Fruit fly (Drosophila melanogaster): Measurements from ENCODE around the gene CG8838.

Gene CG8838

DNA sequence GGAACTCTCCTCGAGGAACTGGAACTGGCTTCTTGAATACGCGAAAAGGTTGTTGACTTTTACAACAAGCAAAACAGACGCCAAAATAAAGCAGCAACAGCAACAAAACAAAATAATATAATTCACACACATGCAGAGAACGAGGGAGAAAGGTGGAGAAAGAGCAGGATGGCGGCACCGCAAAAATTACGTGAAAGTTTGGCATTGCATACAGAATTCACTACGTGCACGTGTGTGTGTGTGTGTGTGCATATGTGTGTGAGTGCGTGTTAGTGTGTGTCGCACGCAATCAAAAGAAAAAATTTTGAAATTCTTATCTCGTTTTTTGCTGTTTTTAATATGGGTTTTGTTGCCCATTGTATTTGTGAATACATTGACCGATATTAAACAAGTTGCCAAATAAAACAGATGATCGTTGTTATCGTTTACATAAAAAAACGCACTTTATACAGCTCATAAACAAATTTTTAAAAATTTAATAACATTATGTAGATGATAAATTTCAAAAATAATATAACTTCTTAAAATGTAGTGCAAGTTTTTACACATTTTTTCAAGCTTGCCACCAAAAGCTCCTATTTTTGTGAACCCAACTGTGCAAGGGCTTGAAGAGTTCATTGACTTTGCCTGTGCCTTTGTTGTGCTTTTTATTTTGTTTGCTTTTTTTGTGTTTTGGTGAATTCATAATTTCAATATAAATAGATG, 16.1 kb upstream of the CG8838 start (continued):
- peak; percentile 19 for TF ChIP-seq CG18599 (GFP tag; optimal IDR thresholded peaks at IDR 0.05)
- peak in 1 of 2 experiments; percentile 21 for TF ChIP-seq eve (GFP tag; optimal IDR thresholded peaks at IDR 0.05)
- TF ChIP-seq shn (GFP tag; optimal IDR thresholded peaks at IDR 0.05), result no peak
- TF ChIP-seq CG2875 (GFP tag; optimal IDR thresholded peaks at IDR 0.05), result peak; percentile 6
- peak; percentile 20 for TF ChIP-seq phol (tag; optimal IDR thresholded peaks at IDR 0.05)
- 0 out of 2 replicates have a peak, but pooled peaks have one; percentile 21 for TF ChIP-seq CG10366 (GFP tag; IDR thresholded peaks at IDR 0.05)
- peak in 1 of 2 experiments; percentile 44 for TF ChIP-seq bsh (GFP tag; optimal IDR thresholded peaks at IDR 0.05)
- TF ChIP-seq Oli (tag; optimal IDR thresholded peaks at IDR 0.05), result peak; percentile 10
- no peak for TF ChIP-seq Awh (GFP tag; IDR thresholded peaks at IDR 0.05)
- peak; percentile 44 for TF ChIP-seq unpg (GFP tag; optimal IDR thresholded peaks at IDR 0.05)
- peak; percentile 2 for TF ChIP-seq Sox100B (GFP tag; optimal IDR thresholded peaks at IDR 0.05)
- TF ChIP-seq CG1024 (GFP tag; IDR thresholded peaks at IDR 0.05), result peak; percentile 27; the same call in 1 of the 2 replicates
- peak; percentile 11 for TF ChIP-seq Chrac-16 (GFP tag; optimal IDR thresholded peaks at IDR 0.05)
- peak; percentile 67 for TF ChIP-seq gem (tag; optimal IDR thresholded peaks at IDR 0.05)
- TF ChIP-seq lola (GFP tag; optimal IDR thresholded peaks at IDR 0.05), result peak in 1 of 3 experiments; percentile 15
- 0 out of 2 replicates have a peak, but pooled peaks have one; percentile 11 for TF ChIP-seq Drgx (GFP tag; IDR thresholded peaks at IDR 0.05)
- peak in 1 of 2 experiments; percentile 26 for TF ChIP-seq Hr51 (GFP tag; optimal IDR thresholded peaks at IDR 0.05)
- TF ChIP-seq CG10543 (GFP tag; optimal IDR thresholded peaks at IDR 0.05), result no peak
- TF ChIP-seq kah (GFP tag; optimal IDR thresholded peaks at IDR 0.05), result no peak
- no peak for TF ChIP-seq CG11093 (GFP tag; IDR thresholded peaks at IDR 0.05)
- TF ChIP-seq BEAF-32 (GFP tag; optimal IDR thresholded peaks at IDR 0.05), result no peak
- no peak for TF ChIP-seq CG4424 (GFP tag; optimal IDR thresholded peaks at IDR 0.05)
- TF ChIP-seq CG12391 (tag; optimal IDR thresholded peaks at IDR 0.05), result peak; percentile 34
- TF ChIP-seq Doc2 (GFP tag; IDR thresholded peaks at IDR 0.05), result no peak
- peak; percentile 44 for TF ChIP-seq CG7839 (tag; optimal IDR thresholded peaks at IDR 0.05)
- peak; percentile 2 for TF ChIP-seq Xbp1 (GFP tag; optimal IDR thresholded peaks at IDR 0.05)
- no peak for TF ChIP-seq pnt (GFP tag; optimal IDR thresholded peaks at IDR 0.05)
- TF ChIP-seq CG1602 (GFP tag; optimal IDR thresholded peaks at IDR 0.05), result no peak
- 0 out of 2 replicates have a peak, but pooled peaks have one; percentile 14 for TF ChIP-seq CG6689 (GFP tag; IDR thresholded peaks at IDR 0.05)
- TF ChIP-seq lbe (GFP tag; optimal IDR thresholded peaks at IDR 0.05), result peak; percentile 65
- TF ChIP-seq CkIIα-i1 (GFP tag; IDR thresholded peaks at IDR 0.05), result no peak
- no peak for TF ChIP-seq B-H1 (GFP tag; IDR thresholded peaks at IDR 0.05)
- peak; percentile 22 for TF ChIP-seq CG10979 (tag; optimal IDR thresholded peaks at IDR 0.05)
- TF ChIP-seq CG30403 (GFP tag; optimal IDR thresholded peaks at IDR 0.05), result peak; percentile 3
- no peak for TF ChIP-seq CG11398 (GFP tag; optimal IDR thresholded peaks at IDR 0.05)
- TF ChIP-seq CG17328 (GFP tag; IDR thresholded peaks at IDR 0.05), result no peak
- TF ChIP-seq CG15073 (GFP tag; optimal IDR thresholded peaks at IDR 0.05), result no peak
- no peak for TF ChIP-seq Ada2b (GFP tag; IDR thresholded peaks at IDR 0.05)
- peak; percentile 10 for TF ChIP-seq grau (tag; optimal IDR thresholded peaks at IDR 0.05)
- TF ChIP-seq tio (GFP tag; optimal IDR thresholded peaks at IDR 0.05), result peak; percentile 23
- 0 out of 2 replicates have a peak, but pooled peaks have one; percentile 20 for TF ChIP-seq seq (GFP tag; IDR thresholded peaks at IDR 0.05)
- TF ChIP-seq CG11504 (tag; optimal IDR thresholded peaks at IDR 0.05), result peak; percentile 53
- peak; percentile 4 for TF ChIP-seq tap (tag; optimal IDR thresholded peaks at IDR 0.05)
- 0 out of 3 replicates have a peak, but pooled peaks have one; percentile 9 for TF ChIP-seq zfh1 (GFP tag; IDR thresholded peaks at IDR 0.05)
- TF ChIP-seq Xrp1 (GFP tag; IDR thresholded peaks at IDR 0.05), result 0 out of 2 replicates have a peak, but pooled peaks have one; percentile 17
- no peak for TF ChIP-seq klu (GFP tag; IDR thresholded peaks at IDR 0.05)
- no peak for TF ChIP-seq CG4282 (GFP tag; optimal IDR thresholded peaks at IDR 0.05)
- TF ChIP-seq dpn (GFP tag; optimal IDR thresholded peaks at IDR 0.05), result peak in 1 of 2 experiments; percentile 29

Measured in whole organism, embryonic.